Worm (Caenorhabditis elegans) whole organism, L1 larva: ENCODE results near the gene F09E10.5.
A peak's percentile ranks its signal among the peaks of the same experiment; 100 is the strongest.

Experiments
- C16A3.4 ChIP-seq: fragments of 150-350 bp; optimal IDR thresholded peaks from 2 replicates; lab custom pipeline; 2014; ENCODE audit warnings: missing biosample characterization, missing genetic modification characterization
- C34B4.2 ChIP-seq: sonication (generic microtip); optimal IDR thresholded peaks from 2 replicates; lab custom pipeline; 2017; ENCODE audit warnings: mild to moderate bottlenecking, missing genetic modification characterization, missing compliant biosample characterization
- F16B12.6 ChIP-seq: fragments of 150-350 bp; optimal IDR thresholded peaks from 2 replicates; lab custom pipeline; 2014; ENCODE audit warnings: missing biosample characterization, missing genetic modification characterization
- aha-1 ChIP-seq: fragments of 150-350 bp; optimal IDR thresholded peaks from 2 replicates; lab custom pipeline; 2014; ENCODE audit warnings: missing biosample characterization, missing genetic modification characterization
- alr-1 ChIP-seq: fragments of 200-800 bp; sonication (Bioruptor generic); optimal IDR thresholded peaks from 2 replicates; lab custom pipeline; 2018; ENCODE audit warnings: borderline replicate concordance, mild to moderate bottlenecking, missing genetic modification characterization, missing compliant biosample characterization
- aly-2 ChIP-seq: fragments of 150-350 bp; optimal IDR thresholded peaks from 2 replicates; lab custom pipeline; 2014; ENCODE audit warnings: missing biosample characterization, missing genetic modification characterization
- ceh-63 ChIP-seq: fragments of 200-800 bp; sonication (Bioruptor generic); optimal IDR thresholded peaks from 2 replicates; lab custom pipeline; 2018; ENCODE audit warnings: mild to moderate bottlenecking, missing genetic modification characterization, missing compliant biosample characterization
- ceh-8 ChIP-seq: fragments of 200-800 bp; sonication (Bioruptor generic); optimal IDR thresholded peaks from 2 replicates; lab custom pipeline; 2018; ENCODE audit warnings: mild to moderate bottlenecking, missing genetic modification characterization, moderate library complexity, missing compliant biosample characterization
- ceh-82 ChIP-seq, 3 experiments: fragments of 150-350 bp in 1 of 3; sonication (generic microtip) in 2 of 3; optimal IDR thresholded peaks; 2 replicates each; lab custom pipeline; 2014 to 2017; ENCODE audit warnings: missing biosample characterization in 3 of 3, missing genetic modification characterization in 3 of 3
- ceh-88 ChIP-seq: fragments of 200-800 bp; sonication (Bioruptor generic); IDR thresholded peaks from 2 replicates; pipeline ENCODE4 v1.3.6; 2022; ENCODE audit warnings: missing genetic modification characterization, missing compliant biosample characterization
- ceh-90 ChIP-seq: sonication (generic microtip); optimal IDR thresholded peaks from 2 replicates; lab custom pipeline; 2016; ENCODE audit warnings: missing genetic modification characterization, missing compliant biosample characterization
- ces-1 ChIP-seq: fragments of 150-350 bp; optimal IDR thresholded peaks from 2 replicates; lab custom pipeline; 2014; ENCODE audit warnings: missing biosample characterization, missing genetic modification reagents, missing genetic modification characterization
- efl-1 ChIP-seq, 4 experiments: fragments of 150-350 bp; optimal IDR thresholded peaks in 3 of 4; peaks in 1 of 4; 1 replicate in 1 of 4; 2 replicates in 3 of 4; lab custom pipeline; 2014; ENCODE audit warnings: missing biosample characterization in 2 of 4, missing genetic modification characterization in 2 of 4, missing genetic modification reagents in 2 of 4
- egl-27 ChIP-seq, 2 experiments: fragments of 150-350 bp in 1 of 2; sonication (generic microtip); optimal IDR thresholded peaks; 3 replicates each; lab custom pipeline; 2017 to 2018; ENCODE audit warnings: missing biosample characterization in 2 of 2, missing genetic modification characterization in 2 of 2, missing genetic modification reagents in 2 of 2
- ets-5 ChIP-seq: fragments of 200-800 bp; sonication (Bioruptor generic); IDR thresholded peaks from 2 replicates; pipeline ENCODE4 v1.3.6; 2022; ENCODE audit warnings: missing genetic modification characterization, missing compliant biosample characterization
- fkh-10 ChIP-seq: sonication (generic microtip); optimal IDR thresholded peaks from 2 replicates; lab custom pipeline; 2017; ENCODE audit warnings: missing biosample characterization, missing genetic modification reagents, missing genetic modification characterization
- fkh-8 ChIP-seq: sonication (generic microtip); optimal IDR thresholded peaks from 2 replicates; lab custom pipeline; 2016; ENCODE audit warnings: mild to moderate bottlenecking, missing genetic modification characterization, missing compliant biosample characterization
- grh-1 ChIP-seq: fragments of 200-800 bp; sonication (Bioruptor generic); IDR thresholded peaks from 2 replicates; pipeline ENCODE4 v1.3.6; 2022; ENCODE audit warnings: missing genetic modification reagents, missing genetic modification characterization, missing compliant biosample characterization
- hlh-17 ChIP-seq: fragments of 200-800 bp; sonication (Bioruptor generic); optimal IDR thresholded peaks from 2 replicates; lab custom pipeline; 2018; ENCODE audit warnings: missing genetic modification characterization, mild to moderate bottlenecking, missing compliant biosample characterization, moderate library complexity, borderline replicate concordance
- hlh-4 ChIP-seq: sonication (generic microtip); optimal IDR thresholded peaks from 2 replicates; lab custom pipeline; 2016; ENCODE audit warnings: mild to moderate bottlenecking, missing genetic modification characterization, missing compliant biosample characterization
- hpl-2 ChIP-seq: fragments of 150-350 bp; optimal IDR thresholded peaks from 2 replicates; lab custom pipeline; 2014; ENCODE audit warnings: missing biosample characterization, missing genetic modification reagents, missing genetic modification characterization
- irx-1 ChIP-seq: sonication (generic microtip); optimal IDR thresholded peaks from 2 replicates; lab custom pipeline; 2016; ENCODE audit warnings: missing genetic modification characterization, missing compliant biosample characterization
- isw-1 ChIP-seq: fragments of 200-800 bp; sonication (Bioruptor generic); IDR thresholded peaks from 2 replicates; pipeline ENCODE4 v1.3.6; 2022; ENCODE audit warnings: missing genetic modification characterization, missing compliant biosample characterization
- jun-1 ChIP-seq: fragments of 150-350 bp; optimal IDR thresholded peaks from 2 replicates; lab custom pipeline; 2014; ENCODE audit warnings: missing biosample characterization, missing genetic modification reagents, missing genetic modification characterization
- lin-13 ChIP-seq: fragments of 150-350 bp; optimal IDR thresholded peaks from 2 replicates; lab custom pipeline; 2014; ENCODE audit warnings: missing biosample characterization, missing genetic modification reagents, missing genetic modification characterization
- lin-14 ChIP-seq: fragments of 200-800 bp; sonication (Bioruptor generic); optimal IDR thresholded peaks from 2 replicates; lab custom pipeline; 2018; ENCODE audit warnings: mild to moderate bottlenecking, missing genetic modification characterization, moderate library complexity, missing compliant biosample characterization
- lin-15B ChIP-seq: fragments of 150-350 bp; sonication (generic microtip); optimal IDR thresholded peaks from 3 replicates; lab custom pipeline; 2014; ENCODE audit warnings: missing biosample characterization, missing genetic modification characterization
- lin-39 ChIP-seq: fragments of 150-350 bp; optimal IDR thresholded peaks from 2 replicates; lab custom pipeline; 2014; ENCODE audit warnings: missing biosample characterization, missing genetic modification reagents, missing genetic modification characterization
- lir-3 ChIP-seq: sonication (generic microtip); optimal IDR thresholded peaks from 2 replicates; lab custom pipeline; 2016; ENCODE audit warnings: mild to moderate bottlenecking, missing genetic modification characterization, moderate library complexity, missing compliant biosample characterization; ENCODE audit not compliant: poor library complexity
- lsy-2 ChIP-seq, 2 experiments: fragments of 150-350 bp; optimal IDR thresholded peaks; 2 replicates each; lab custom pipeline; 2014; ENCODE audit warnings: missing biosample characterization in 2 of 2, missing genetic modification characterization in 2 of 2
- mdl-1 ChIP-seq, 2 experiments: fragments of 150-350 bp; optimal IDR thresholded peaks; 2 replicates each; lab custom pipeline; 2014 to 2017; ENCODE audit warnings: missing biosample characterization in 2 of 2, missing genetic modification characterization in 2 of 2, inconsistent platforms in 1 of 2
- mef-2 ChIP-seq: fragments of 150-350 bp; optimal IDR thresholded peaks from 2 replicates; lab custom pipeline; 2014; ENCODE audit warnings: missing biosample characterization, missing genetic modification characterization
- mep-1 ChIP-seq: fragments of 150-350 bp; optimal IDR thresholded peaks from 2 replicates; lab custom pipeline; 2014; ENCODE audit warnings: missing biosample characterization, missing genetic modification characterization
- nhr-11 ChIP-seq: fragments of 150-350 bp; optimal IDR thresholded peaks from 2 replicates; lab custom pipeline; 2014; ENCODE audit warnings: missing biosample characterization, missing genetic modification characterization
- nhr-28 ChIP-seq: fragments of 150-350 bp; optimal IDR thresholded peaks from 2 replicates; lab custom pipeline; 2014; ENCODE audit warnings: missing biosample characterization, missing genetic modification characterization
- nhr-71 ChIP-seq: sonication (generic microtip); optimal IDR thresholded peaks from 2 replicates; lab custom pipeline; 2016; ENCODE audit warnings: mild to moderate bottlenecking, missing genetic modification characterization, moderate library complexity, missing compliant biosample characterization
- nhr-76 ChIP-seq: sonication (generic microtip); optimal IDR thresholded peaks from 2 replicates; lab custom pipeline; 2017; ENCODE audit warnings: missing biosample characterization, missing genetic modification characterization
- nhr-77 ChIP-seq: fragments of 150-350 bp; optimal IDR thresholded peaks from 2 replicates; lab custom pipeline; 2014; ENCODE audit warnings: missing biosample characterization, missing genetic modification characterization
- nhr-84 ChIP-seq: sonication (generic microtip); optimal IDR thresholded peaks from 2 replicates; lab custom pipeline; 2017; ENCODE audit warnings: missing biosample characterization, missing genetic modification characterization
- nhr-85 ChIP-seq: sonication (generic microtip); peaks from one replicate; lab custom pipeline; 2016; ENCODE audit warnings: missing genetic modification characterization, inconsistent platforms, missing compliant biosample characterization
- nhr-90 ChIP-seq: sonication (generic microtip); optimal IDR thresholded peaks from 2 replicates; lab custom pipeline; 2016; ENCODE audit warnings: mild to moderate bottlenecking, missing genetic modification characterization, missing compliant biosample characterization; ENCODE audit not compliant: poor library complexity
- pag-3 ChIP-seq: sonication (generic microtip); optimal IDR thresholded peaks from 2 replicates; lab custom pipeline; 2017; ENCODE audit warnings: missing genetic modification characterization, mild to moderate bottlenecking, missing compliant biosample characterization, antibody characterized with exemption, borderline replicate concordance; ENCODE audit not compliant: insufficient read depth
- pax-3 ChIP-seq: fragments of 200-800 bp; sonication (Bioruptor generic); optimal IDR thresholded peaks from 2 replicates; lab custom pipeline; 2018; ENCODE audit warnings: mild to moderate bottlenecking, missing genetic modification characterization, moderate library complexity, missing compliant biosample characterization
- skn-1 ChIP-seq: fragments of 150-350 bp; optimal IDR thresholded peaks from 2 replicates; lab custom pipeline; 2014; ENCODE audit warnings: missing biosample characterization, missing genetic modification characterization
- snu-23 ChIP-seq: sonication (generic microtip); optimal IDR thresholded peaks from 2 replicates; lab custom pipeline; 2016; ENCODE audit warnings: missing genetic modification characterization, missing compliant biosample characterization
- sptf-1 ChIP-seq: fragments of 150-350 bp; optimal IDR thresholded peaks from 2 replicates; lab custom pipeline; 2014; ENCODE audit warnings: missing biosample characterization, missing genetic modification characterization
- sup-37 ChIP-seq: fragments of 200-800 bp; sonication (Bioruptor generic); optimal IDR thresholded peaks from 2 replicates; lab custom pipeline; 2018; ENCODE audit warnings: mild to moderate bottlenecking, missing genetic modification characterization, missing compliant biosample characterization
- swsn-7 ChIP-seq: sonication (generic microtip); optimal IDR thresholded peaks from 2 replicates; lab custom pipeline; 2016; ENCODE audit warnings: missing genetic modification characterization, missing compliant biosample characterization
- tlp-1 ChIP-seq: fragments of 150-350 bp; optimal IDR thresholded peaks from 2 replicates; lab custom pipeline; 2014; ENCODE audit warnings: missing biosample characterization, missing genetic modification characterization
- unc-86 ChIP-seq: sonication (generic microtip); optimal IDR thresholded peaks from 2 replicates; lab custom pipeline; 2016; ENCODE audit warnings: missing genetic modification characterization, missing compliant biosample characterization
- unc-98 ChIP-seq: fragments of 200-800 bp; sonication (Bioruptor generic); IDR thresholded peaks from 2 replicates; pipeline ENCODE4 v1.3.6; 2022; ENCODE audit warnings: missing genetic modification characterization, missing compliant biosample characterization
- vab-15 ChIP-seq: sonication (generic microtip); optimal IDR thresholded peaks from 2 replicates; lab custom pipeline; 2017; ENCODE audit warnings: missing genotype, mild to moderate bottlenecking, missing genetic modification characterization, missing compliant biosample characterization
- zip-4 ChIP-seq: fragments of 200-800 bp; sonication (Bioruptor generic); optimal IDR thresholded peaks from 2 replicates; lab custom pipeline; 2018; ENCODE audit warnings: mild to moderate bottlenecking, missing genetic modification characterization, moderate library complexity, missing compliant biosample characterization
- ztf-4 ChIP-seq: fragments of 150-350 bp; optimal IDR thresholded peaks from 2 replicates; lab custom pipeline; 2014; ENCODE audit warnings: missing biosample characterization, missing genetic modification characterization

Gene F09E10.5

DNA sequence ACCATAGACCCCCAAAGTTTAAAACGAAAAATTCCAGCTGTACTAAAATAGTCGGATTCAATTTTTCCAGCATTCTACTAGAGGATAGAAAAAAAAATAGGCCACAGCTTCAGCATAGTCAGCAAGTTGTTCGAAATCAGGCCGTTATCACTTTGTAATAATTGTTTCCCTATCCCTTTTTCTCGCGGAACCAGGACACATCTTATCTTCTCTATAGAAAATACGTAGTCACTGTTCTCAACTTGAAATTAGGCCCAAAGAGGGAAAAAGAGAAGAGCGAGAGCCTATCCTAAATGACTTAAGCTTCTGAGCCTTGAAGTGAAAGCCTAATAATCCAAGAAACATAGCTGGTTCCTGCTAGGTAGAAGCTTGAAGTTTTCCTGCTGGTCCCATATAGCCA lies 48.5 kb downstream of the F09E10.5 start (continued):
- TF ChIP-seq aly-2 (tag; lab: Kevin White, UChicago) (no peak), unc-98 (GFP tag; lab: Robert Waterston, UW) (no peak), alr-1 (no peak), lin-14 (GFP tag; lab: Kevin White, UChicago) (no peak), aha-1 (tag; lab: Kevin White, UChicago) (no peak), ztf-4 (tag; lab: Kevin White, UChicago) (peak; percentile 25), ces-1 (GFP tag; lab: Kevin White, UChicago) (no peak), pag-3 (tag; lab: Kevin White, UChicago) (no peak), ceh-8 (GFP tag; lab: Kevin White, UChicago) (no peak), nhr-11 (no peak), snu-23 (GFP tag; lab: Kevin White, UChicago) (peak; percentile 12), mep-1 (tag; lab: Kevin White, UChicago) (no peak), hlh-17 (GFP tag; lab: Kevin White, UChicago) (no peak), hpl-2 (no peak), lin-39 (tag; lab: Kevin White, UChicago) (no peak), nhr-71 (peak; percentile 34), nhr-84 (tag; lab: Kevin White, UChicago) (no peak), nhr-85 (tag; lab: Kevin White, UChicago) (peak; percentile 75), C16A3.4 (tag; lab: Kevin White, UChicago) (no peak), lin-13 (GFP tag; lab: Kevin White, UChicago) (no peak), vab-15 (tag; lab: Kevin White, UChicago) (no peak), lin-15B (tag; lab: Kevin White, UChicago) (no peak), lir-3 (tag; lab: Kevin White, UChicago) (no peak), lsy-2 (tag; optimal IDR thresholded peaks at IDR 0.05; lab: Kevin White, UChicago) (no peak), mdl-1 (tag; optimal IDR thresholded peaks at IDR 0.05; lab: Kevin White, UChicago) (no peak), sptf-1 (tag; lab: Kevin White, UChicago) (no peak), ets-5 (GFP tag; lab: Robert Waterston, UW) (no peak), fkh-8 (tag; lab: Kevin White, UChicago) (no peak), grh-1 (GFP tag; lab: Robert Waterston, UW) (no peak), pax-3 (tag; lab: Kevin White, UChicago) (no peak), F16B12.6 (tag; lab: Kevin White, UChicago) (no peak), sup-37 (GFP tag; lab: Kevin White, UChicago) (no peak), hlh-4 (tag; lab: Kevin White, UChicago) (no peak), swsn-7 (tag; lab: Kevin White, UChicago) (no peak), efl-1 (optimal IDR thresholded peaks at IDR 0.05; lab: Kevin White, UChicago) (no peak), efl-1 (GFP tag; optimal IDR thresholded peaks at IDR 0.05 in 1 of 2; lab: Kevin White, UChicago) (no peak), ceh-90 (tag; lab: Kevin White, UChicago) (no peak), mef-2 (no peak), ceh-88 (GFP tag; lab: Robert Waterston, UW) (no peak), isw-1 (GFP tag; lab: Robert Waterston, UW) (no peak), C34B4.2 (tag; lab: Kevin White, UChicago) (no peak), nhr-90 (peak; percentile 9), tlp-1 (no peak), egl-27 (tag; optimal IDR thresholded peaks at IDR 0.05; lab: Kevin White, UChicago) (no peak), jun-1 (tag; lab: Kevin White, UChicago) (no peak), nhr-76 (tag; lab: Kevin White, UChicago) (no peak), nhr-28 (tag; lab: Kevin White, UChicago) (no peak), irx-1 (tag; lab: Kevin White, UChicago) (peak; percentile 14), ceh-82 (tag; optimal IDR thresholded peaks at IDR 0.05; lab: Kevin White, UChicago) (no peak), skn-1 (tag; lab: Kevin White, UChicago) (no peak), unc-86 (tag; lab: Kevin White, UChicago) (no peak), fkh-10 (GFP tag; lab: Kevin White, UChicago) (no peak), zip-4 (GFP tag; lab: Kevin White, UChicago) (no peak), ceh-63 (GFP tag; lab: Kevin White, UChicago) (no peak), nhr-77 (tag; lab: Kevin White, UChicago) (no peak)
